Fruit fly (Drosophila melanogaster) whole organism, embryonic: ENCODE results near the gene Rtc1.

ENCODE experiments used
- Aef1 ChIP-seq: fragments of 200-800 bp; sonication (Bioruptor generic); IDR thresholded peaks from 3 replicates; pipeline ENCODE4 v1.3.6; 2022; ENCODE audit warnings: missing biosample characterization, missing genetic modification characterization
- BtbVII ChIP-seq: fragments of 200-800 bp; sonication (Bioruptor generic); optimal IDR thresholded peaks from 3 replicates; lab custom pipeline; 2017; ENCODE audit warnings: missing biosample characterization, mild to moderate bottlenecking, missing genetic modification characterization
- CG10267 ChIP-seq: fragments of 200-800 bp; sonication (Bioruptor generic); optimal IDR thresholded peaks from 2 replicates; lab custom pipeline; 2018; ENCODE audit warnings: missing biosample characterization, mild to moderate bottlenecking, missing genetic modification characterization, moderate library complexity
- CG10366 ChIP-seq: fragments of 200-800 bp; sonication (Bioruptor generic); IDR thresholded peaks from 2 replicates; pipeline ENCODE4 v1.3.6; 2022; ENCODE audit warnings: missing biosample characterization, missing genetic modification characterization
- CG10565 ChIP-seq: fragments of 200-800 bp; sonication (Bioruptor generic); optimal IDR thresholded peaks from 3 replicates; lab custom pipeline; 2016; ENCODE audit warnings: missing biosample characterization, mild to moderate bottlenecking, missing genetic modification characterization
- CG11247 ChIP-seq: fragments of 200-800 bp; sonication (Bioruptor generic); IDR thresholded peaks from 2 replicates; pipeline ENCODE4 v1.3.6; 2022; ENCODE audit warnings: missing biosample characterization, missing genetic modification characterization
- CG11398 ChIP-seq: fragments of 200-800 bp; sonication (Bioruptor generic); optimal IDR thresholded peaks from 2 replicates; lab custom pipeline; 2016; ENCODE audit warnings: missing biosample characterization, missing genetic modification characterization
- CG11560 ChIP-seq: fragments of 200-800 bp; sonication (Bioruptor generic); IDR thresholded peaks from 3 replicates; pipeline ENCODE4 v1.3.6; 2022; ENCODE audit warnings: missing biosample characterization, missing genetic modification characterization
- CG12219 ChIP-seq: fragments of 200-800 bp; sonication (Bioruptor generic); optimal IDR thresholded peaks from 3 replicates; lab custom pipeline; 2018; ENCODE audit warnings: missing biosample characterization, mild to moderate bottlenecking, missing genetic modification characterization
- CG12942 ChIP-seq: fragments of 200-800 bp; sonication (Bioruptor generic); optimal IDR thresholded peaks from 3 replicates; lab custom pipeline; 2016; ENCODE audit warnings: missing biosample characterization, missing genetic modification characterization
- CG13296 ChIP-seq: fragments of 200-800 bp; sonication (Bioruptor generic); optimal IDR thresholded peaks from 3 replicates; lab custom pipeline; 2018; ENCODE audit warnings: missing biosample characterization, mild to moderate bottlenecking, missing genetic modification characterization
- CG17802 ChIP-seq: fragments of 200-800 bp; sonication (Bioruptor generic); optimal IDR thresholded peaks from 2 replicates; lab custom pipeline; 2018; ENCODE audit warnings: missing biosample characterization, mild to moderate bottlenecking, missing genetic modification characterization, moderate library complexity
- CG2678 ChIP-seq: fragments of 200-800 bp; sonication (Bioruptor generic); optimal IDR thresholded peaks from 3 replicates; lab custom pipeline; 2019; ENCODE audit warnings: missing biosample characterization, mild to moderate bottlenecking, missing genetic modification characterization, moderate library complexity
- CG31388 ChIP-seq: fragments of 200-800 bp; sonication (Bioruptor generic); optimal IDR thresholded peaks from 2 replicates; lab custom pipeline; 2016; ENCODE audit warnings: missing biosample characterization, missing genetic modification characterization
- CG32772 ChIP-seq: fragments of 200-800 bp; sonication (Bioruptor generic); IDR thresholded peaks from 2 replicates; pipeline ENCODE4 v1.3.6; 2022; ENCODE audit warnings: missing biosample characterization, missing genetic modification characterization
- CG34422 ChIP-seq: fragments of 200-800 bp; sonication (Bioruptor generic); IDR thresholded peaks from 3 replicates; pipeline ENCODE4 v1.3.6; 2022; ENCODE audit warnings: missing biosample characterization, missing genetic modification characterization
- CG3847 ChIP-seq: fragments of 200-800 bp; sonication (Bioruptor generic); IDR thresholded peaks from 2 replicates; pipeline ENCODE4 v1.3.6; 2022; ENCODE audit warnings: missing biosample characterization, missing genetic modification characterization
- CG43689 ChIP-seq: fragments of 200-800 bp; sonication (Bioruptor generic); IDR thresholded peaks from 2 replicates; pipeline ENCODE4 v1.3.6; 2022; ENCODE audit warnings: missing biosample characterization, missing genetic modification characterization
- CG4730 ChIP-seq: fragments of 200-800 bp; sonication (Bioruptor generic); IDR thresholded peaks from 2 replicates; pipeline ENCODE4 v1.3.6; 2022; ENCODE audit warnings: missing biosample characterization, missing genetic modification characterization
- CG6175 ChIP-seq: fragments of 200-800 bp; sonication (Bioruptor generic); IDR thresholded peaks from 3 replicates; pipeline ENCODE4 v1.3.6; 2022; ENCODE audit warnings: missing biosample characterization, missing genetic modification characterization
- CG6683 ChIP-seq: fragments of 200-800 bp; sonication (Bioruptor generic); optimal IDR thresholded peaks from 2 replicates; lab custom pipeline; 2017; ENCODE audit warnings: missing biosample characterization, mild to moderate bottlenecking, missing genetic modification characterization, missing genetic modification reagents
- CG7271 ChIP-seq: fragments of 200-800 bp; sonication (Bioruptor generic); optimal IDR thresholded peaks from 2 replicates; lab custom pipeline; 2018; ENCODE audit warnings: missing biosample characterization, mild to moderate bottlenecking, missing genetic modification characterization, moderate library complexity
- CG8089 ChIP-seq: fragments of 200-800 bp; sonication (Bioruptor generic); optimal IDR thresholded peaks from 3 replicates; lab custom pipeline; 2016; ENCODE audit warnings: missing biosample characterization, missing genetic modification characterization
- CG8765 ChIP-seq: fragments of 200-800 bp; sonication (Bioruptor generic); IDR thresholded peaks from 2 replicates; pipeline ENCODE4 v1.3.6; 2022; ENCODE audit warnings: missing biosample characterization, missing genetic modification characterization
- CG9215 ChIP-seq: fragments of 200-800 bp; sonication (Bioruptor generic); IDR thresholded peaks from 2 replicates; pipeline ENCODE4 v1.3.6; 2022; ENCODE audit warnings: missing biosample characterization, missing genetic modification characterization
- Doc3 ChIP-seq: fragments of 200-800 bp; sonication (Bioruptor generic); IDR thresholded peaks from 3 replicates; pipeline ENCODE4 v1.3.6; 2022; ENCODE audit warnings: missing biosample characterization, missing genetic modification characterization; ENCODE audit not compliant: partially characterized antibody
- Dp ChIP-seq: fragments of 200-800 bp; sonication (Bioruptor generic); optimal IDR thresholded peaks from 2 replicates; lab custom pipeline; 2018; ENCODE audit warnings: missing biosample characterization, mild to moderate bottlenecking, missing genetic modification characterization, moderate library complexity
- Fer3 ChIP-seq: fragments of 200-800 bp; sonication (Bioruptor generic); optimal IDR thresholded peaks from 2 replicates; lab custom pipeline; 2018; ENCODE audit warnings: missing biosample characterization, mild to moderate bottlenecking, missing genetic modification characterization, moderate library complexity
- H15 ChIP-seq: fragments of 200-800 bp; sonication (Bioruptor generic); IDR thresholded peaks from 3 replicates; pipeline ENCODE4 v1.3.6; 2022; ENCODE audit warnings: missing biosample characterization, missing genetic modification characterization
- H2.0 ChIP-seq: fragments of 200-800 bp; sonication (Bioruptor generic); IDR thresholded peaks from 2 replicates; pipeline ENCODE4 v1.3.6; 2022; ENCODE audit warnings: missing biosample characterization, missing genetic modification characterization
- HLHmδ ChIP-seq: fragments of 200-800 bp; sonication (Bioruptor generic); optimal IDR thresholded peaks from 2 replicates; lab custom pipeline; 2018; ENCODE audit warnings: missing biosample characterization, mild to moderate bottlenecking, missing genetic modification characterization, moderate library complexity
- Hmr ChIP-seq: fragments of 200-800 bp; sonication (Bioruptor generic); optimal IDR thresholded peaks from 3 replicates; lab custom pipeline; 2017; ENCODE audit warnings: mild to moderate bottlenecking, missing biosample characterization, missing genetic modification reagents, missing genetic modification characterization
- Hsf ChIP-seq: fragments of 200-800 bp; sonication (Bioruptor generic); optimal IDR thresholded peaks from 3 replicates; lab custom pipeline; 2016; ENCODE audit warnings: missing biosample characterization, missing genetic modification characterization
- MBD-R2 ChIP-seq: fragments of 200-800 bp; sonication (Bioruptor generic); IDR thresholded peaks from 2 replicates; pipeline ENCODE4 v1.3.6; 2022; ENCODE audit warnings: missing biosample characterization, missing genetic modification characterization
- MESR4 ChIP-seq: fragments of 200-800 bp; sonication (Bioruptor generic); optimal IDR thresholded peaks from 2 replicates; lab custom pipeline; 2018; ENCODE audit warnings: missing biosample characterization, mild to moderate bottlenecking, missing genetic modification characterization, moderate library complexity
- Med ChIP-seq: fragments of 200-800 bp; sonication (Bioruptor generic); peaks from one replicate; lab custom pipeline; 2016; ENCODE audit warnings: missing biosample characterization, missing genetic modification characterization, mild to moderate bottlenecking, inconsistent platforms, moderate library complexity
- Pdp1 ChIP-seq, 2 experiments: fragments of 200-800 bp; sonication (Bioruptor generic); optimal IDR thresholded peaks; 3 replicates each; lab custom pipeline; 2016; ENCODE audit warnings: missing biosample characterization in 2 of 2, missing genetic modification characterization in 2 of 2, mild to moderate bottlenecking in 1 of 2, moderate library complexity in 1 of 2
- Rfx ChIP-seq: fragments of 200-800 bp; sonication (Bioruptor generic); IDR thresholded peaks from 2 replicates; pipeline ENCODE4 v1.3.6; 2022; ENCODE audit warnings: missing biosample characterization, missing genetic modification characterization
- Six4 ChIP-seq: fragments of 200-800 bp; sonication (Bioruptor generic); optimal IDR thresholded peaks from 2 replicates; lab custom pipeline; 2016; ENCODE audit warnings: missing biosample characterization, missing genetic modification characterization
- ase ChIP-seq: fragments of 200-800 bp; sonication (Bioruptor generic); IDR thresholded peaks from 3 replicates; pipeline ENCODE4 v1.3.6; 2022; ENCODE audit warnings: missing biosample characterization, missing genetic modification characterization
- bowl ChIP-seq: fragments of 200-800 bp; sonication (Bioruptor generic); IDR thresholded peaks from 2 replicates; pipeline ENCODE4 v1.3.6; 2022; ENCODE audit warnings: missing biosample characterization, missing genetic modification characterization
- dan ChIP-seq: fragments of 200-800 bp; sonication (Bioruptor generic); IDR thresholded peaks from 2 replicates; pipeline ENCODE4 v1.3.6; 2022; ENCODE audit warnings: missing biosample characterization, missing genetic modification characterization
- dpn ChIP-seq, 2 experiments: fragments of 200-800 bp; sonication (Bioruptor generic); optimal IDR thresholded peaks; 3 replicates each; lab custom pipeline; 2016; ENCODE audit warnings: missing biosample characterization in 2 of 2, missing genetic modification characterization in 2 of 2
- eve ChIP-seq, 2 experiments: fragments of >200 bp; optimal IDR thresholded peaks; 2 replicates each; lab custom pipeline; 2017; ENCODE audit warnings: missing biosample characterization in 2 of 2, missing genetic modification characterization in 2 of 2
- gsb ChIP-seq: fragments of 200-800 bp; sonication (Bioruptor generic); IDR thresholded peaks from 2 replicates; pipeline ENCODE4 v1.3.6; 2022; ENCODE audit warnings: missing biosample characterization, missing genetic modification characterization
- lmd ChIP-seq: fragments of 200-800 bp; sonication (Bioruptor generic); IDR thresholded peaks from 2 replicates; pipeline ENCODE4 v1.3.6; 2022; ENCODE audit warnings: missing biosample characterization, missing genetic modification characterization
- nerfin-1 ChIP-seq: fragments of 200-800 bp; sonication (Bioruptor generic); optimal IDR thresholded peaks from 3 replicates; lab custom pipeline; 2019; ENCODE audit warnings: missing biosample characterization, mild to moderate bottlenecking, missing genetic modification characterization, moderate library complexity
- salm ChIP-seq: fragments of 200-800 bp; sonication (Bioruptor generic); optimal IDR thresholded peaks from 2 replicates; lab custom pipeline; 2018; ENCODE audit warnings: missing biosample characterization, mild to moderate bottlenecking, missing genetic modification characterization
- usp ChIP-seq: fragments of >200 bp; optimal IDR thresholded peaks from 2 replicates; lab custom pipeline; 2017; ENCODE audit warnings: missing biosample characterization, missing genetic modification characterization
- wdn ChIP-seq: fragments of 200-800 bp; sonication (Bioruptor generic); IDR thresholded peaks from 2 replicates; pipeline ENCODE4 v1.3.6; 2022; ENCODE audit warnings: missing biosample characterization, missing genetic modification characterization
- wor ChIP-seq: fragments of 200-800 bp; sonication (Bioruptor generic); IDR thresholded peaks from 2 replicates; pipeline ENCODE4 v1.3.6; 2022; ENCODE audit warnings: missing biosample characterization, missing genetic modification characterization

Gene Rtc1

dm6 chrX:13739411-13739888 lies 17.5 kb upstream of the Rtc1 start, which contains the start of gene CG11151 (continued):
- TF ChIP-seq CG11560 (tag; lab: Robert Waterston, UW) = peak; percentile 78
- peak; percentile 38 for TF ChIP-seq Dp (GFP tag; lab: Kevin White, UChicago)
- peak; percentile 94 for TF ChIP-seq CG4730 (GFP tag; lab: Robert Waterston, UW)
- peak; percentile 4 for TF ChIP-seq HLHmδ (GFP tag; lab: Kevin White, UChicago)
- peak; percentile 96 for TF ChIP-seq CG13296 (GFP tag; lab: Kevin White, UChicago)
- TF ChIP-seq CG12942 = peak; percentile 96
- peak; percentile 94 for TF ChIP-seq CG34422 (GFP tag; lab: Robert Waterston, UW)
- TF ChIP-seq CG11398 (GFP tag; lab: Kevin White, UChicago) = peak; percentile 97
- peak; percentile 88 for TF ChIP-seq CG9215 (GFP tag; lab: Robert Waterston, UW)
- TF ChIP-seq CG7271 (tag; lab: Kevin White, UChicago) = peak; percentile 86
- TF ChIP-seq CG2678 (tag; lab: Kevin White, UChicago) = peak; percentile 98
- peak; percentile 96 for TF ChIP-seq salm (tag; lab: Kevin White, UChicago)
- peak; percentile 88 for TF ChIP-seq CG8765 (GFP tag; lab: Robert Waterston, UW)
- peak; percentile 97 for TF ChIP-seq BtbVII (GFP tag; lab: Kevin White, UChicago)
- peak; percentile 96 for TF ChIP-seq Rfx
- peak; percentile 95 for TF ChIP-seq ase (GFP tag; lab: Robert Waterston, UW)
- TF ChIP-seq Aef1 = peak; percentile 92
- TF ChIP-seq CG10366 (GFP tag; lab: Robert Waterston, UW) = peak; percentile 95
- peak; percentile 92 for TF ChIP-seq MBD-R2 (GFP tag; lab: Robert Waterston, UW)
- peak; percentile 95 for TF ChIP-seq wor
- TF ChIP-seq CG10267 = peak; percentile 91
- TF ChIP-seq CG32772 (GFP tag; lab: Robert Waterston, UW) = peak; percentile 94
- peak; percentile 82 for TF ChIP-seq CG10565 (GFP tag; lab: Kevin White, UChicago)
- TF ChIP-seq Hsf (GFP tag; lab: Kevin White, UChicago) = peak; percentile 97
- peak; percentile 89 for TF ChIP-seq CG11247
- peak; percentile 94 for TF ChIP-seq H15 (GFP tag; lab: Robert Waterston, UW)
- peak; percentile 92 for TF ChIP-seq CG6683 (GFP tag; lab: Kevin White, UChicago)
- peak; percentile 98 for TF ChIP-seq Hmr
- TF ChIP-seq Six4 (GFP tag; lab: Kevin White, UChicago) = peak; percentile 95
- TF ChIP-seq CG6175 (GFP tag; lab: Robert Waterston, UW) = peak; percentile 80; the same call in 2 of the 3 replicates
- TF ChIP-seq dpn (GFP tag; optimal IDR thresholded peaks at IDR 0.05; lab: Kevin White, UChicago) = peak; percentile 97
- peak; percentile 96 for TF ChIP-seq CG8089
- TF ChIP-seq Fer3 = peak; percentile 97
- TF ChIP-seq bowl (GFP tag; lab: Robert Waterston, UW) = peak; percentile 89
- peak; percentile 92 for TF ChIP-seq CG3847 (GFP tag; lab: Robert Waterston, UW)
- peak; percentile 93 for TF ChIP-seq lmd (GFP tag; lab: Robert Waterston, UW)
- TF ChIP-seq H2.0 (GFP tag; lab: Robert Waterston, UW) = peak; percentile 96
- peak; percentile 94 for TF ChIP-seq wdn (GFP tag; lab: Robert Waterston, UW)
- TF ChIP-seq Med (GFP tag; lab: Kevin White, UChicago) = peak; percentile 100
- TF ChIP-seq CG12219 = peak; percentile 98
- TF ChIP-seq MESR4 (GFP tag; lab: Kevin White, UChicago) = peak; percentile 51
- TF ChIP-seq dan (GFP tag; lab: Robert Waterston, UW) = peak; percentile 74; the same call in 1 of the 2 replicates
- TF ChIP-seq CG43689 (GFP tag; lab: Robert Waterston, UW) = peak; percentile 90
- TF ChIP-seq usp = no peak
- TF ChIP-seq nerfin-1 (tag; lab: Kevin White, UChicago) = peak; percentile 94
- TF ChIP-seq Pdp1 (GFP tag; optimal IDR thresholded peaks at IDR 0.05; lab: Kevin White, UChicago) = peak; percentile 94 to 97
- TF ChIP-seq eve (GFP tag; optimal IDR thresholded peaks at IDR 0.05; lab: Kevin White, UChicago) = peak in 1 of 2 experiments; percentile 35
- TF ChIP-seq Doc3 = 0 out of 3 replicates have a peak, but pooled peaks have one; percentile 30
- peak; percentile 88 for TF ChIP-seq CG31388 (GFP tag; lab: Kevin White, UChicago)
- peak; percentile 85 for TF ChIP-seq gsb (GFP tag; lab: Robert Waterston, UW)
- peak; percentile 84 for TF ChIP-seq CG17802 (tag; lab: Kevin White, UChicago)
